Worm (Caenorhabditis elegans) whole organism, L3 larva: ENCODE results near the gene F42A10.9.

ENCODE experiments used
- ZK546.5 ChIP-seq: sonication (generic microtip); optimal IDR thresholded peaks from 2 replicates; lab custom pipeline; 2017; ENCODE audit warnings: missing biosample characterization, missing genetic modification characterization
- aly-2 ChIP-seq: fragments of 150-350 bp; optimal IDR thresholded peaks from 2 replicates; lab custom pipeline; 2014; ENCODE audit warnings: missing biosample characterization, missing genetic modification characterization
- ama-1 ChIP-seq: fragments of 150-350 bp; optimal IDR thresholded peaks from 2 replicates; lab custom pipeline; 2018
- ceh-16 ChIP-seq: sonication (generic microtip); optimal IDR thresholded peaks from 2 replicates; lab custom pipeline; 2017; ENCODE audit warnings: missing biosample characterization, missing genetic modification characterization
- ceh-28 ChIP-seq: fragments of 150-350 bp; optimal IDR thresholded peaks from 2 replicates; lab custom pipeline; 2014; ENCODE audit warnings: missing biosample characterization, missing genetic modification reagents, missing genetic modification characterization
- ceh-82 ChIP-seq: fragments of 150-350 bp; optimal IDR thresholded peaks from 2 replicates; lab custom pipeline; 2014; ENCODE audit warnings: missing biosample characterization, missing genetic modification characterization
- ceh-9 ChIP-seq: sonication (generic microtip); optimal IDR thresholded peaks from 2 replicates; lab custom pipeline; 2018; ENCODE audit warnings: missing biosample characterization, missing genetic modification characterization
- daf-12 ChIP-seq: fragments of 150-350 bp; optimal IDR thresholded peaks from 2 replicates; lab custom pipeline; 2014; ENCODE audit warnings: missing biosample characterization, missing genetic modification reagents, missing genetic modification characterization
- egl-5 ChIP-seq: fragments of 150-350 bp; optimal IDR thresholded peaks from 2 replicates; lab custom pipeline; 2017; ENCODE audit warnings: missing biosample characterization, missing genetic modification reagents, missing genetic modification characterization, inconsistent platforms
- elt-1 ChIP-seq: fragments of 150-350 bp; optimal IDR thresholded peaks from 2 replicates; lab custom pipeline; 2014; ENCODE audit warnings: missing biosample characterization, missing genetic modification characterization
- elt-2 ChIP-seq: sonication (generic microtip); optimal IDR thresholded peaks from 2 replicates; lab custom pipeline; 2016; ENCODE audit warnings: missing genetic modification reagents, mild to moderate bottlenecking, missing genetic modification characterization, missing compliant biosample characterization
- eor-1 ChIP-seq, 2 experiments: fragments of 150-350 bp; optimal IDR thresholded peaks; 2 replicates each; lab custom pipeline; 2014 to 2018; ENCODE audit warnings: missing biosample characterization in 2 of 2, missing genetic modification characterization in 2 of 2
- fkh-10 ChIP-seq: sonication (generic microtip); optimal IDR thresholded peaks from 2 replicates; lab custom pipeline; 2017; ENCODE audit warnings: missing biosample characterization, missing genetic modification reagents, missing genetic modification characterization
- fkh-2 ChIP-seq: fragments of 150-350 bp; optimal IDR thresholded peaks from 2 replicates; lab custom pipeline; 2014; ENCODE audit warnings: missing biosample characterization, missing genetic modification reagents, missing genetic modification characterization
- fos-1 ChIP-seq: fragments of 150-350 bp; optimal IDR thresholded peaks from 2 replicates; lab custom pipeline; 2014; ENCODE audit warnings: missing biosample characterization, missing genetic modification characterization
- hmg-11 ChIP-seq: sonication (generic microtip); optimal IDR thresholded peaks from 2 replicates; lab custom pipeline; 2016; ENCODE audit warnings: missing genetic modification characterization, missing compliant biosample characterization
- jun-1 ChIP-seq: fragments of 150-350 bp; optimal IDR thresholded peaks from 2 replicates; lab custom pipeline; 2014; ENCODE audit warnings: missing biosample characterization, missing genetic modification reagents, missing genetic modification characterization
- lin-15B ChIP-seq: fragments of 150-350 bp; optimal IDR thresholded peaks from 2 replicates; lab custom pipeline; 2014; ENCODE audit warnings: missing biosample characterization, missing genetic modification characterization
- lin-39 ChIP-seq: fragments of 150-350 bp; optimal IDR thresholded peaks from 2 replicates; lab custom pipeline; 2018; ENCODE audit warnings: missing biosample characterization, missing genetic modification reagents, missing genetic modification characterization
- mdl-1 ChIP-seq: fragments of 150-350 bp; optimal IDR thresholded peaks from 2 replicates; lab custom pipeline; 2014; ENCODE audit warnings: missing biosample characterization, missing genetic modification characterization
- mml-1 ChIP-seq: fragments of 150-350 bp; sonication (generic microtip); optimal IDR thresholded peaks from 3 replicates; lab custom pipeline; 2014; ENCODE audit warnings: missing biosample characterization, missing genetic modification characterization
- nfya-1 ChIP-seq: sonication (generic microtip); optimal IDR thresholded peaks from 2 replicates; lab custom pipeline; 2017; ENCODE audit warnings: missing genetic modification characterization, mild to moderate bottlenecking, missing compliant biosample characterization, antibody characterized with exemption, moderate library complexity; ENCODE audit not compliant: insufficient read depth
- nhr-11 ChIP-seq: fragments of 150-350 bp; optimal IDR thresholded peaks from 2 replicates; lab custom pipeline; 2014; ENCODE audit warnings: missing biosample characterization, missing genetic modification characterization
- nhr-12 ChIP-seq: fragments of 150-350 bp; optimal IDR thresholded peaks from 2 replicates; lab custom pipeline; 2014; ENCODE audit warnings: missing biosample characterization, missing genetic modification characterization
- nhr-23 ChIP-seq: fragments of 150-350 bp; optimal IDR thresholded peaks from 2 replicates; lab custom pipeline; 2014; ENCODE audit warnings: missing biosample characterization, missing genetic modification reagents, missing genetic modification characterization
- nhr-237 ChIP-seq: fragments of 150-350 bp; optimal IDR thresholded peaks from 2 replicates; lab custom pipeline; 2014; ENCODE audit warnings: missing biosample characterization, missing genetic modification characterization
- nhr-25 ChIP-seq: sonication (generic microtip); optimal IDR thresholded peaks from 2 replicates; lab custom pipeline; 2017; ENCODE audit warnings: missing biosample characterization, missing genetic modification characterization
- nhr-28 ChIP-seq: fragments of 150-350 bp; optimal IDR thresholded peaks from 2 replicates; lab custom pipeline; 2014; ENCODE audit warnings: missing biosample characterization, missing genetic modification characterization
- nhr-43 ChIP-seq: sonication (generic microtip); optimal IDR thresholded peaks from 2 replicates; lab custom pipeline; 2016; ENCODE audit warnings: mild to moderate bottlenecking, missing genetic modification characterization, missing compliant biosample characterization; ENCODE audit not compliant: poor library complexity, severe bottlenecking
- nhr-67 ChIP-seq: fragments of 150-350 bp; optimal IDR thresholded peaks from 2 replicates; lab custom pipeline; 2014; ENCODE audit warnings: missing biosample characterization, missing genetic modification characterization
- nhr-76 ChIP-seq: fragments of 150-350 bp; sonication (generic microtip); optimal IDR thresholded peaks from 5 replicates; lab custom pipeline; 2014; ENCODE audit warnings: missing biosample characterization, missing genetic modification characterization
- pha-4 ChIP-seq: fragments of 150-350 bp; optimal IDR thresholded peaks from 2 replicates; lab custom pipeline; 2014; ENCODE audit warnings: missing biosample characterization, missing genetic modification reagents, missing genetic modification characterization
- pqm-1 ChIP-seq: fragments of 150-350 bp; optimal IDR thresholded peaks from 2 replicates; lab custom pipeline; 2017; ENCODE audit warnings: missing biosample characterization, missing genetic modification characterization, inconsistent platforms
- sea-2 ChIP-seq: fragments of 150-350 bp; sonication (generic microtip); optimal IDR thresholded peaks from 4 replicates; lab custom pipeline; 2014; ENCODE audit warnings: missing biosample characterization, missing genetic modification reagents, missing genetic modification characterization
- skn-1 ChIP-seq: fragments of 150-350 bp; optimal IDR thresholded peaks from 2 replicates; lab custom pipeline; 2014; ENCODE audit warnings: missing biosample characterization, missing genetic modification characterization
- snpc-4 ChIP-seq: fragments of 150-350 bp; optimal IDR thresholded peaks from 2 replicates; lab custom pipeline; 2014; ENCODE audit warnings: missing biosample characterization, missing genetic modification characterization
- unc-62 ChIP-seq: fragments of 150-350 bp; sonication (generic microtip); optimal IDR thresholded peaks from 4 replicates; lab custom pipeline; 2014; ENCODE audit warnings: missing biosample characterization, missing genetic modification reagents, missing genetic modification characterization
- zag-1 ChIP-seq: fragments of 150-350 bp; optimal IDR thresholded peaks from 2 replicates; lab custom pipeline; 2014; ENCODE audit warnings: missing biosample characterization, missing genetic modification characterization
- ztf-11 ChIP-seq: fragments of 150-350 bp; optimal IDR thresholded peaks from 2 replicates; lab custom pipeline; 2014; ENCODE audit warnings: missing biosample characterization, missing genetic modification characterization
- ztf-4 ChIP-seq: fragments of 150-350 bp; optimal IDR thresholded peaks from 2 replicates; lab custom pipeline; 2014; ENCODE audit warnings: missing biosample characterization, missing genetic modification characterization

F42A10.9 gene

DNA sequence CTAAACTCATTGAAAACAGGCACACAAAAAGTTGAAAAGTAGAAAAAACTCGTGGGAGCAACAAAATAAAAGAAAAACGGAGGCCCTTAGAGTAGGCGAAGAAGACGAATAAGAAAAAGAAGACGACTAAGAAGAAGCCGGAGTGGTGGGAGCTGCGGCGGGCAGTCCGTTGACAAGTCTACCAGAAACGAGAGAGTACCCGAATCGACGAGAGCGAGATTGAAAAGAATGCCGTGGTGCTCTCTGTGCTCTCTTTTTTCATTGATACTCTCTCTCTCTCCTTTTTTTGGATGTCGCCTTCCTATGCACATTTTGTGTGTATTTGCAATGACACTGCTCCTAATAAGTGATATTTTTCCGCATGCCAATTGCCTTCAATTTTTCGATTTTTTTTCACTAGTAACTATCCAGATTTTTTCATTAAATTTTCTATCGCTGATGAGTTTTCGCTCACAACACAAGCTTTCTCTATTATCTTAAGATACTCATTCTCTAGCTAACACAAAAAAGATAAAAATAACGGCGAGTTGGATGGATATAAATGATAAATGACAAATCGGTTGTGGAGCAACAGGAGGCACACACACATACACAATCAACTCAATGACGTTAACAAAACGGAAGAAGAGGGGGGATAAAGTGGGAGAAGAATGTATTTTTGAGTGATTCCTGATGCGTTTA, 24.3 kb upstream of the F42A10.9 start:
- TF ChIP-seq mml-1 (no peak), skn-1 (tag; lab: Kevin White, UChicago) (no peak), pha-4 (tag; lab: Kevin White, UChicago) (no peak), fkh-10 (GFP tag; lab: Kevin White, UChicago) (no peak), ceh-82 (tag; lab: Kevin White, UChicago) (no peak), nhr-11 (no peak), ceh-16 (no peak), ZK546.5 (tag; lab: Kevin White, UChicago) (no peak), nhr-28 (tag; lab: Kevin White, UChicago) (no peak), aly-2 (tag; lab: Kevin White, UChicago) (no peak), ama-1 (lab: Kevin White, UChicago) (no peak), sea-2 (GFP tag; lab: Kevin White, UChicago) (no peak), nhr-67 (tag; lab: Kevin White, UChicago) (no peak), ztf-11 (tag; lab: Kevin White, UChicago) (no peak), snpc-4 (peak; percentile 6), egl-5 (tag; lab: Kevin White, UChicago) (peak; percentile 45), lin-39 (tag; lab: Kevin White, UChicago) (peak; percentile 56), nhr-25 (tag; lab: Kevin White, UChicago) (no peak), daf-12 (tag; lab: Kevin White, UChicago) (no peak), hmg-11 (tag; lab: Kevin White, UChicago) (peak; percentile 51), elt-2 (tag; lab: Kevin White, UChicago) (no peak), nfya-1 (tag; lab: Kevin White, UChicago) (peak; percentile 75), mdl-1 (tag; lab: Kevin White, UChicago) (no peak)
- TF ChIP-seq, all 47 proteins: peak for 5

ce11 chrIII:6140818-6141217, 23.6 kb upstream of the F42A10.9 start:
- TF ChIP-seq nhr-43 (tag; lab: Kevin White, UChicago) (no peak), ztf-4 (tag; lab: Kevin White, UChicago) (no peak), lin-15B (tag; lab: Kevin White, UChicago) (no peak), ceh-28 (no peak), zag-1 (tag; lab: Kevin White, UChicago) (no peak), nhr-11 (no peak), aly-2 (tag; lab: Kevin White, UChicago) (no peak), nhr-76 (tag; lab: Kevin White, UChicago) (no peak)
- TF ChIP-seq, all 47 proteins: peak for 0

DNA sequence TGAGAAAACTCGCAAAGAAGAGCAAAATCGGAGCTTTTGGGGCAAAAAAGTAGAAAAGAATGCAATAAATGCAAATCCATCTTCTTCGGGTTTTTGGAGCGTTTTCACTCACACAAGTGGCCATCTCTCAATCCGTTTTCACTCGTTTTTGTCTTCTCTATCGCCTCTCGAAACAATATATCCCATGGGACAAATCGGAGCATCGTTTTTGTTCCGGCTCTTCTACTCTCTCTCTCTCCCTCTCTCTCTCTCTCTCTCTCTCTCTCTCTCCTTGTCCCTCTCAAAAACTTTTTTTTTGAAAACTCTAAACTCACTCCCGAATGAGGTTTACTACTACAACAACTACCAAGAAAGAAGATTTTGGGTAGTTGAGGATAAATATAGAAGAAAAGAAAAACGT, 22.8 kb upstream of the F42A10.9 start:
- TF ChIP-seq egl-5 (tag; lab: Kevin White, UChicago) = no peak
- peak; percentile 10 for TF ChIP-seq jun-1
- TF ChIP-seq nhr-23 = no peak
- TF ChIP-seq ceh-16 = no peak
- TF ChIP-seq fos-1 (tag; lab: Kevin White, UChicago) = no peak
- TF ChIP-seq elt-1 (tag; lab: Kevin White, UChicago) = peak; percentile 29
- TF ChIP-seq ceh-28 = no peak
- TF ChIP-seq nfya-1 (tag; lab: Kevin White, UChicago) = peak; percentile 55
- TF ChIP-seq nhr-12 = no peak
- TF ChIP-seq nhr-237 (tag; lab: Kevin White, UChicago) = no peak
- no peak for TF ChIP-seq ceh-9 (tag; lab: Kevin White, UChicago)
- TF ChIP-seq fkh-2 (tag; lab: Kevin White, UChicago) = no peak
- TF ChIP-seq hmg-11 (tag; lab: Kevin White, UChicago) = no peak
- TF ChIP-seq nhr-11 = no peak
- peak; percentile 30 for TF ChIP-seq lin-39 (tag; lab: Kevin White, UChicago)
- no peak for TF ChIP-seq nhr-76 (tag; lab: Kevin White, UChicago)
- TF ChIP-seq eor-1 (tag; optimal IDR thresholded peaks at IDR 0.05; lab: Kevin White, UChicago) = no peak
- no peak for TF ChIP-seq ztf-11 (tag; lab: Kevin White, UChicago)
- no peak for TF ChIP-seq unc-62 (GFP tag; lab: Kevin White, UChicago)
- no peak for TF ChIP-seq pqm-1 (tag; lab: Kevin White, UChicago)
- no peak for TF ChIP-seq nhr-25 (tag; lab: Kevin White, UChicago)
- no peak for TF ChIP-seq skn-1 (tag; lab: Kevin White, UChicago)
- no peak for TF ChIP-seq lin-15B (tag; lab: Kevin White, UChicago)
- TF ChIP-seq zag-1 (tag; lab: Kevin White, UChicago) = no peak
